Fruit fly (Drosophila melanogaster): Measurements from ENCODE around the gene CG13058.
A peak's percentile ranks its signal among the peaks of the same experiment; 100 is the strongest.

The CG13058 gene

dm6 chr3L:16328207-16328891 is at the start of gene CG13058 (continued):
- no peak for TF ChIP-seq CG6765 (GFP tag; optimal IDR thresholded peaks at IDR 0.05)
- peak; percentile 77 for TF ChIP-seq dmrt99B (tag; optimal IDR thresholded peaks at IDR 0.05)
- peak; percentile 52; the same call in 1 of the 2 replicates for TF ChIP-seq CG43689 (GFP tag; IDR thresholded peaks at IDR 0.05)
- peak; percentile 47 for TF ChIP-seq fu2 (GFP tag; optimal IDR thresholded peaks at IDR 0.05)
- TF ChIP-seq Spps (tag; optimal IDR thresholded peaks at IDR 0.05), result no peak
- peak in 1 of 2 experiments; percentile 48 for TF ChIP-seq dpn (GFP tag; optimal IDR thresholded peaks at IDR 0.05)
- TF ChIP-seq lov (optimal IDR thresholded peaks at IDR 0.05), result no peak
- no peak for TF ChIP-seq lov (GFP tag; IDR thresholded peaks at IDR 0.05)
- TF ChIP-seq rib (GFP tag; IDR thresholded peaks at IDR 0.05), result no peak
- peak; percentile 65 for TF ChIP-seq HmgZ (tag; optimal IDR thresholded peaks at IDR 0.05)
- TF ChIP-seq CG15514 (GFP tag; optimal IDR thresholded peaks at IDR 0.05), result peak; percentile 51
- no peak for TF ChIP-seq CG4854 (GFP tag; optimal IDR thresholded peaks at IDR 0.05)
- no peak for TF ChIP-seq CG2129 (GFP tag; IDR thresholded peaks at IDR 0.05; ENCODE audit: partially characterized antibody)
- no peak for TF ChIP-seq Fer2 (tag; optimal IDR thresholded peaks at IDR 0.05)
- TF ChIP-seq CG14050 (GFP tag; IDR thresholded peaks at IDR 0.05), result peak; percentile 76
- TF ChIP-seq CG4282 (GFP tag; optimal IDR thresholded peaks at IDR 0.05), result no peak
- no peak for TF ChIP-seq wek (GFP tag; optimal IDR thresholded peaks at IDR 0.05)
- peak; percentile 17 for TF ChIP-seq CG16815 (GFP tag; optimal IDR thresholded peaks at IDR 0.05)
- TF ChIP-seq CG17912 (GFP tag; optimal IDR thresholded peaks at IDR 0.05), result no peak
- TF ChIP-seq CG5180 (GFP tag; optimal IDR thresholded peaks at IDR 0.05), result peak; percentile 57
- peak; percentile 67 for TF ChIP-seq sisA (GFP tag; IDR thresholded peaks at IDR 0.05)
- no peak for TF ChIP-seq Doc3 (GFP tag; IDR thresholded peaks at IDR 0.05; ENCODE audit: partially characterized antibody)
- peak; percentile 8 for TF ChIP-seq sd (tag; optimal IDR thresholded peaks at IDR 0.05)
- TF ChIP-seq Ets65A (GFP tag), result peak; percentile 45
- TF ChIP-seq Nf-YB (GFP tag; optimal IDR thresholded peaks at IDR 0.05), result no peak
- no peak for TF ChIP-seq Mrtf (GFP tag; IDR thresholded peaks at IDR 0.05)
- peak; percentile 50 for TF ChIP-seq org-1 (GFP tag; optimal IDR thresholded peaks at IDR 0.05)
- no peak for TF ChIP-seq NFAT (GFP tag; IDR thresholded peaks at IDR 0.05)
- no peak for TF ChIP-seq Bgb (GFP tag; IDR thresholded peaks at IDR 0.05; ENCODE audit: partially characterized antibody)
- no peak for TF ChIP-seq tll (GFP tag; optimal IDR thresholded peaks at IDR 0.05)
- no peak for TF ChIP-seq CG13287 (GFP tag; IDR thresholded peaks at IDR 0.05; ENCODE audit: partially characterized antibody)
- TF ChIP-seq tna (GFP tag; IDR thresholded peaks at IDR 0.05; ENCODE audit: partially characterized antibody), result no peak
- peak in 1 of 2 experiments; percentile 15 for TF ChIP-seq crp (GFP tag; optimal IDR thresholded peaks at IDR 0.05)
- no peak for TF ChIP-seq ems (GFP tag; optimal IDR thresholded peaks at IDR 0.05)
- no peak for TF ChIP-seq CG6175 (GFP tag; IDR thresholded peaks at IDR 0.05)
- TF ChIP-seq CG11085 (GFP tag; IDR thresholded peaks at IDR 0.05), result no peak
- TF ChIP-seq CG2116 (GFP tag; optimal IDR thresholded peaks at IDR 0.05), result no peak
- peak; percentile 53 for TF ChIP-seq CG13894 (tag; optimal IDR thresholded peaks at IDR 0.05)
- TF ChIP-seq chm (GFP tag; IDR thresholded peaks at IDR 0.05), result no peak; the same call in 1 of the 2 replicates
- peak; percentile 79 for TF ChIP-seq slbo (GFP tag; IDR thresholded peaks at IDR 0.05)
- peak; percentile 28 for TF ChIP-seq CG1603 (tag; optimal IDR thresholded peaks at IDR 0.05)
- TF ChIP-seq disco-r (GFP tag; optimal IDR thresholded peaks at IDR 0.05), result peak; percentile 13
- TF ChIP-seq ERR (GFP tag; optimal IDR thresholded peaks at IDR 0.05), result no peak
- TF ChIP-seq CoRest (tag; optimal IDR thresholded peaks at IDR 0.05), result peak; percentile 80
- TF ChIP-seq schlank (tag; optimal IDR thresholded peaks at IDR 0.05), result no peak
- no peak for TF ChIP-seq CG3995 (GFP tag; optimal IDR thresholded peaks at IDR 0.05)
- 0 out of 2 replicates have a peak, but pooled peaks have one; percentile 42 for TF ChIP-seq CG31441 (GFP tag; IDR thresholded peaks at IDR 0.05)
- TF ChIP-seq BEAF-32 (GFP tag; optimal IDR thresholded peaks at IDR 0.05), result no peak
- TF ChIP-seq Bdp1 (GFP tag; optimal IDR thresholded peaks at IDR 0.05), result peak; percentile 10

Measured in whole organism, embryonic.